Worm (Caenorhabditis elegans) whole organism, early embryonic: ENCODE measurements around the gene T26H5.8.

Experiments used
- B0310.2 ChIP-seq: sonication (generic microtip); optimal IDR thresholded peaks from 2 replicates; lab custom pipeline; 2016; ENCODE audit warnings: mild to moderate bottlenecking, missing genetic modification characterization, missing compliant biosample characterization
- F13C5.2 ChIP-seq: sonication (generic microtip); optimal IDR thresholded peaks from 2 replicates; lab custom pipeline; 2017; ENCODE audit warnings: mild to moderate bottlenecking, missing genetic modification characterization, inconsistent platforms, missing compliant biosample characterization
- aly-1 ChIP-seq: sonication (generic microtip); optimal IDR thresholded peaks from 2 replicates; lab custom pipeline; 2016; ENCODE audit warnings: missing genetic modification characterization, missing compliant biosample characterization
- ama-1 ChIP-seq: fragments of 150-350 bp; optimal IDR thresholded peaks from 2 replicates; lab custom pipeline; 2014
- ceh-13 ChIP-seq: fragments of 200-800 bp; sonication (Bioruptor generic); optimal IDR thresholded peaks from 2 replicates; lab custom pipeline; 2018; ENCODE audit warnings: mild to moderate bottlenecking, missing genetic modification characterization, missing compliant biosample characterization
- ceh-36 ChIP-seq: sonication (generic microtip); optimal IDR thresholded peaks from 2 replicates; lab custom pipeline; 2016; ENCODE audit warnings: missing genetic modification characterization, inconsistent platforms, missing compliant biosample characterization
- ets-7 ChIP-seq: sonication (generic microtip); optimal IDR thresholded peaks from 2 replicates; lab custom pipeline; 2016; ENCODE audit warnings: missing genotype, missing genetic modification characterization, missing compliant biosample characterization
- flt-1 ChIP-seq: fragments of 200-800 bp; sonication (Bioruptor generic); IDR thresholded peaks from 2 replicates; pipeline ENCODE4 v1.3.6; 2022; ENCODE audit warnings: missing genetic modification characterization, missing compliant biosample characterization
- hmbx-1 ChIP-seq: sonication (generic microtip); optimal IDR thresholded peaks from 2 replicates; lab custom pipeline; 2016; ENCODE audit warnings: mild to moderate bottlenecking, missing genetic modification characterization, missing compliant biosample characterization
- hmg-4 ChIP-seq: fragments of 200-800 bp; sonication (Bioruptor generic); optimal IDR thresholded peaks from 2 replicates; lab custom pipeline; 2018; ENCODE audit warnings: mild to moderate bottlenecking, missing genetic modification characterization, missing compliant biosample characterization
- hnd-1 ChIP-seq: sonication (generic microtip); optimal IDR thresholded peaks from 2 replicates; lab custom pipeline; 2016; ENCODE audit warnings: missing genetic modification characterization, missing compliant biosample characterization
- pes-1 ChIP-seq: fragments of 200-800 bp; sonication (Bioruptor generic); IDR thresholded peaks from 2 replicates; pipeline ENCODE4 v1.3.6; 2022; ENCODE audit warnings: missing genetic modification reagents, missing genetic modification characterization, missing compliant biosample characterization
- scrt-1 ChIP-seq: fragments of 200-800 bp; sonication (Bioruptor generic); IDR thresholded peaks from 2 replicates; pipeline ENCODE4 v1.3.6; 2022; ENCODE audit warnings: missing genetic modification characterization, missing compliant biosample characterization
- sea-1 ChIP-seq: fragments of 200-800 bp; sonication (Bioruptor generic); conservative IDR thresholded peaks from 2 replicates; pipeline ENCODE4 v1.3.6; 2022; ENCODE audit warnings: missing genetic modification characterization, missing compliant biosample characterization
- tbx-11 ChIP-seq: fragments of 200-800 bp; sonication (Bioruptor generic); IDR thresholded peaks from 2 replicates; pipeline ENCODE4 v1.3.6; 2022; ENCODE audit warnings: missing genetic modification characterization, missing compliant biosample characterization
- tbx-37 ChIP-seq: fragments of 200-800 bp; sonication (Bioruptor generic); conservative IDR thresholded peaks from 2 replicates; pipeline ENCODE4 v1.3.6; 2022; ENCODE audit warnings: missing genetic modification reagents, missing genetic modification characterization, missing compliant biosample characterization
- tra-4 ChIP-seq: sonication (generic microtip); optimal IDR thresholded peaks from 2 replicates; lab custom pipeline; 2017; ENCODE audit warnings: missing genetic modification characterization, missing compliant biosample characterization

Gene T26H5.8

ce11 chrV:15442384-15442783, 9.9 kb upstream of the T26H5.8 start:
- TF ChIP-seq tbx-37 = no peak
- no peak for TF ChIP-seq pes-1
- no peak for TF ChIP-seq aly-1 (tag; lab: Kevin White, UChicago)
- no peak for TF ChIP-seq hmbx-1 (tag; lab: Kevin White, UChicago)

- TF ChIP-seq flt-1 (no peak), hmbx-1 (tag; lab: Kevin White, UChicago) (no peak), aly-1 (tag; lab: Kevin White, UChicago) (no peak), ceh-36 (no peak), ets-7 (no peak), scrt-1 (no peak), sea-1 (GFP tag; lab: Robert Waterston, UW) (no peak)
These were observed 3.6 kb upstream of the T26H5.8 start for ce11 chrV:15436133-15436532.

- TF ChIP-seq hmg-4 (GFP tag; lab: Kevin White, UChicago) = no peak
- TF ChIP-seq F13C5.2 = no peak
- no peak for TF ChIP-seq tbx-37
- TF ChIP-seq ceh-36 = no peak
- no peak for TF ChIP-seq ceh-13
- TF ChIP-seq tra-4 = no peak
- TF ChIP-seq flt-1 = no peak
- no peak for TF ChIP-seq hmbx-1 (tag; lab: Kevin White, UChicago)
These were observed 2.1 kb upstream of the T26H5.8 start for ce11 chrV:15434647-15435046.

- TF ChIP-seq hmbx-1 (tag; lab: Kevin White, UChicago) = no peak
- TF ChIP-seq sea-1 (GFP tag; lab: Robert Waterston, UW) = no peak
- TF ChIP-seq tra-4 = no peak
- TF ChIP-seq hmg-4 (GFP tag; lab: Kevin White, UChicago) = no peak
- no peak for TF ChIP-seq F13C5.2
- no peak for TF ChIP-seq B0310.2 (tag; lab: Kevin White, UChicago)
- no peak for TF ChIP-seq aly-1 (tag; lab: Kevin White, UChicago)
- no peak for TF ChIP-seq ceh-36
- no peak for TF ChIP-seq ets-7
- TF ChIP-seq flt-1 = no peak
- no peak for TF ChIP-seq tbx-11 (GFP tag; lab: Robert Waterston, UW)
- no peak for TF ChIP-seq hnd-1 (tag; lab: Kevin White, UChicago)
- no peak for TF ChIP-seq tbx-37
- TF ChIP-seq ceh-13 = no peak
These were observed 1.0 kb downstream of the T26H5.8 start for ce11 chrV:15431322-15432052.

- no peak for TF ChIP-seq tbx-11 (GFP tag; lab: Robert Waterston, UW)
- TF ChIP-seq F13C5.2 = no peak
- TF ChIP-seq scrt-1 = no peak
- TF ChIP-seq hmg-4 (GFP tag; lab: Kevin White, UChicago) = no peak
- TF ChIP-seq sea-1 (GFP tag; lab: Robert Waterston, UW) = no peak
- TF ChIP-seq ets-7 = no peak
- no peak for TF ChIP-seq pes-1
- TF ChIP-seq ama-1 (lab: Kevin White, UChicago) = no peak
- TF ChIP-seq ceh-13 = no peak
- TF ChIP-seq B0310.2 (tag; lab: Kevin White, UChicago) = no peak
- TF ChIP-seq hnd-1 (tag; lab: Kevin White, UChicago) = no peak
- TF ChIP-seq tbx-37 = no peak
- no peak for TF ChIP-seq flt-1
- no peak for TF ChIP-seq hmbx-1 (tag; lab: Kevin White, UChicago)
- TF ChIP-seq ceh-36 = no peak
- TF ChIP-seq tra-4 = no peak
- no peak for TF ChIP-seq aly-1 (tag; lab: Kevin White, UChicago)
These were observed 5.6 kb downstream of the T26H5.8 start, which contains the start of gene fbxa-209 for ce11 chrV:15426944-15427343. Gene fbxa-209 (minus strand): TSS chrV:15427044.

ce11 chrV:15425368-15426091, 7.0 kb downstream of the T26H5.8 start, which contains the start of gene Y36E3A.2:
Gene Y36E3A.2 (plus strand): TSS chrV:15426041.
- TF ChIP-seq ceh-36 (no peak), ets-7 (no peak)

ce11 chrV:15423601-15424000, 8.9 kb downstream of the T26H5.8 start, which contains the start of gene fbxa-104:
Gene fbxa-104 (minus strand): TSS chrV:15423683.
- TF ChIP-seq hnd-1 (tag; lab: Kevin White, UChicago) (no peak), ceh-36 (no peak)

- TF ChIP-seq tra-4 (no peak), aly-1 (tag; lab: Kevin White, UChicago) (no peak), ceh-36 (no peak), hmg-4 (GFP tag; lab: Kevin White, UChicago) (no peak)
These were observed 14.7 kb downstream of the T26H5.8 start, which contains the start of gene T06E6.10 for ce11 chrV:15417822-15418221. Gene T06E6.10 (plus strand): TSS chrV:15418122.

- TF ChIP-seq scrt-1 (no peak), ceh-36 (no peak), hmg-4 (GFP tag; lab: Kevin White, UChicago) (no peak)
These were observed 16.6 kb downstream of the T26H5.8 start, which contains the start of gene srh-265 for ce11 chrV:15415951-15416350. Gene srh-265 (plus strand): TSS chrV:15416251.
